Worm (Caenorhabditis elegans) whole organism, late embryonic: ENCODE data around the gene aos-1.

Experiments used
- C08G9.2 ChIP-seq: sonication (generic microtip); optimal IDR thresholded peaks from 2 replicates; lab custom pipeline; 2016; ENCODE audit warnings: mild to moderate bottlenecking, missing genetic modification characterization, moderate library complexity, missing compliant biosample characterization
- C38D4.7 ChIP-seq: fragments of 200-800 bp; sonication (Bioruptor generic); optimal IDR thresholded peaks from 2 replicates; lab custom pipeline; 2018; ENCODE audit warnings: mild to moderate bottlenecking, missing genetic modification characterization, moderate library complexity, missing compliant biosample characterization
- F13H6.1 ChIP-seq: sonication (generic microtip); optimal IDR thresholded peaks from 2 replicates; lab custom pipeline; 2016; ENCODE audit warnings: missing genetic modification characterization, missing compliant biosample characterization
- ahr-1 ChIP-seq: sonication (generic microtip); optimal IDR thresholded peaks from 2 replicates; lab custom pipeline; 2016; ENCODE audit warnings: missing genetic modification characterization, missing compliant biosample characterization
- ama-1 ChIP-seq: fragments of 150-350 bp; optimal IDR thresholded peaks from 2 replicates; lab custom pipeline; 2014
- ceh-18 ChIP-seq: sonication (generic microtip); optimal IDR thresholded peaks from 2 replicates; lab custom pipeline; 2016; ENCODE audit warnings: missing genetic modification characterization, missing compliant biosample characterization
- ceh-22 ChIP-seq: sonication (generic microtip); optimal IDR thresholded peaks from 2 replicates; lab custom pipeline; 2017; ENCODE audit warnings: missing biosample characterization, missing genetic modification characterization
- ceh-24 ChIP-seq: sonication (generic microtip); optimal IDR thresholded peaks from 2 replicates; lab custom pipeline; 2016; ENCODE audit warnings: mild to moderate bottlenecking, missing genetic modification characterization, missing compliant biosample characterization
- ceh-30 ChIP-seq: fragments of 150-350 bp; optimal IDR thresholded peaks from 2 replicates; lab custom pipeline; 2014; ENCODE audit warnings: missing biosample characterization, missing genetic modification characterization
- ceh-31 ChIP-seq: sonication (generic microtip); optimal IDR thresholded peaks from 2 replicates; lab custom pipeline; 2016; ENCODE audit warnings: missing genetic modification characterization, missing compliant biosample characterization
- ceh-34 ChIP-seq: sonication (generic microtip); optimal IDR thresholded peaks from 2 replicates; lab custom pipeline; 2016; ENCODE audit warnings: mild to moderate bottlenecking, missing genetic modification characterization, missing compliant biosample characterization
- ceh-45 ChIP-seq: fragments of 200-800 bp; sonication (Bioruptor generic); IDR thresholded peaks from 2 replicates; pipeline ENCODE4 v1.3.6; 2022; ENCODE audit warnings: missing genetic modification reagents, missing genetic modification characterization, missing compliant biosample characterization
- ceh-48 ChIP-seq: sonication (generic microtip); optimal IDR thresholded peaks from 2 replicates; lab custom pipeline; 2016; ENCODE audit warnings: missing genetic modification characterization, inconsistent platforms, missing compliant biosample characterization
- ceh-6 ChIP-seq: fragments of 200-800 bp; sonication (Bioruptor generic); optimal IDR thresholded peaks from 2 replicates; lab custom pipeline; 2018; ENCODE audit warnings: mild to moderate bottlenecking, missing genetic modification characterization, missing compliant biosample characterization
- ceh-9 ChIP-seq: sonication (generic microtip); optimal IDR thresholded peaks from 2 replicates; lab custom pipeline; 2016; ENCODE audit warnings: mild to moderate bottlenecking, missing genetic modification characterization, inconsistent platforms, missing compliant biosample characterization
- dve-1 ChIP-seq: sonication (generic microtip); optimal IDR thresholded peaks from 2 replicates; lab custom pipeline; 2017; ENCODE audit warnings: antibody characterized with exemption, mild to moderate bottlenecking, missing genetic modification characterization, missing compliant biosample characterization
- elt-2 ChIP-seq: sonication (generic microtip); optimal IDR thresholded peaks from 2 replicates; lab custom pipeline; 2016; ENCODE audit warnings: missing genetic modification reagents, missing genetic modification characterization, missing compliant biosample characterization
- elt-4 ChIP-seq: sonication (generic microtip); optimal IDR thresholded peaks from 2 replicates; lab custom pipeline; 2016; ENCODE audit warnings: missing genetic modification characterization, missing compliant biosample characterization
- eyg-1 ChIP-seq: sonication (generic microtip); optimal IDR thresholded peaks from 2 replicates; lab custom pipeline; 2016; ENCODE audit warnings: missing genotype, missing genetic modification characterization, missing compliant biosample characterization
- fax-1 ChIP-seq: sonication (generic microtip); optimal IDR thresholded peaks from 2 replicates; lab custom pipeline; 2016; ENCODE audit warnings: missing genotype, missing genetic modification characterization, missing compliant biosample characterization
- fkh-10 ChIP-seq: fragments of 150-350 bp; optimal IDR thresholded peaks from 2 replicates; lab custom pipeline; 2014; ENCODE audit warnings: missing biosample characterization, missing genetic modification reagents, missing genetic modification characterization
- fkh-6 ChIP-seq: sonication (generic microtip); optimal IDR thresholded peaks from 2 replicates; lab custom pipeline; 2016; ENCODE audit warnings: missing genetic modification characterization, missing compliant biosample characterization
- hlh-15 ChIP-seq: sonication (generic microtip); optimal IDR thresholded peaks from 2 replicates; lab custom pipeline; 2016; ENCODE audit warnings: missing genetic modification characterization, missing compliant biosample characterization
- hlh-6 ChIP-seq: sonication (generic microtip); optimal IDR thresholded peaks from 2 replicates; lab custom pipeline; 2016; ENCODE audit warnings: missing genotype, missing genetic modification characterization, missing compliant biosample characterization
- hlh-8 ChIP-seq: sonication (generic microtip); optimal IDR thresholded peaks from 2 replicates; lab custom pipeline; 2016; ENCODE audit warnings: missing genotype, missing genetic modification characterization, missing compliant biosample characterization
- lim-6 ChIP-seq: sonication (generic microtip); optimal IDR thresholded peaks from 2 replicates; lab custom pipeline; 2016; ENCODE audit warnings: missing genetic modification characterization, missing compliant biosample characterization
- lin-11 ChIP-seq: fragments of 200-800 bp; sonication (Bioruptor generic); optimal IDR thresholded peaks from 2 replicates; lab custom pipeline; 2018; ENCODE audit warnings: mild to moderate bottlenecking, missing genetic modification characterization, missing compliant biosample characterization
- madf-2 ChIP-seq: sonication (generic microtip); optimal IDR thresholded peaks from 2 replicates; lab custom pipeline; 2017; ENCODE audit warnings: missing genetic modification characterization, missing compliant biosample characterization
- nfya-1 ChIP-seq: sonication (generic microtip); optimal IDR thresholded peaks from 2 replicates; lab custom pipeline; 2017; ENCODE audit warnings: missing genetic modification characterization, mild to moderate bottlenecking, missing compliant biosample characterization, antibody characterized with exemption, moderate library complexity
- nhr-232 ChIP-seq: sonication (generic microtip); optimal IDR thresholded peaks from 2 replicates; lab custom pipeline; 2016; ENCODE audit warnings: missing genetic modification characterization, missing compliant biosample characterization
- npax-4 ChIP-seq: sonication (generic microtip); optimal IDR thresholded peaks from 2 replicates; lab custom pipeline; 2016; ENCODE audit warnings: missing genetic modification characterization, missing compliant biosample characterization
- odd-2 ChIP-seq: sonication (generic microtip); optimal IDR thresholded peaks from 2 replicates; lab custom pipeline; 2017; ENCODE audit warnings: antibody characterized with exemption, mild to moderate bottlenecking, missing genetic modification characterization, missing compliant biosample characterization
- pag-3 ChIP-seq: sonication (generic microtip); optimal IDR thresholded peaks from 2 replicates; lab custom pipeline; 2016; ENCODE audit warnings: missing compliant biosample characterization, missing genetic modification characterization, borderline replicate concordance
- pax-1 ChIP-seq: fragments of 150-350 bp; optimal IDR thresholded peaks from 2 replicates; lab custom pipeline; 2014; ENCODE audit warnings: missing biosample characterization, missing genetic modification characterization
- pha-4 ChIP-seq: fragments of 150-350 bp; optimal IDR thresholded peaks from 2 replicates; lab custom pipeline; 2018; ENCODE audit warnings: missing biosample characterization, missing genetic modification reagents, missing genetic modification characterization
- pqm-1 ChIP-seq: sonication (generic microtip); optimal IDR thresholded peaks from 2 replicates; lab custom pipeline; 2016; ENCODE audit warnings: missing genetic modification characterization, missing compliant biosample characterization
- pros-1 ChIP-seq: fragments of 150-350 bp; optimal IDR thresholded peaks from 2 replicates; lab custom pipeline; 2014; ENCODE audit warnings: missing biosample characterization, missing genetic modification reagents, missing genetic modification characterization
- ref-2 ChIP-seq: sonication (generic microtip); optimal IDR thresholded peaks from 2 replicates; lab custom pipeline; 2016; ENCODE audit warnings: missing genetic modification characterization, missing compliant biosample characterization
- rnt-1 ChIP-seq: sonication (generic microtip); optimal IDR thresholded peaks from 2 replicates; lab custom pipeline; 2016; ENCODE audit warnings: missing genetic modification characterization, missing compliant biosample characterization
- sox-2 ChIP-seq: fragments of 200-800 bp; sonication (Bioruptor generic); IDR thresholded peaks from 2 replicates; pipeline ENCODE4 v1.3.6; 2022; ENCODE audit warnings: missing genetic modification reagents, missing genetic modification characterization, missing compliant biosample characterization
- syd-9 ChIP-seq: sonication (generic microtip); optimal IDR thresholded peaks from 2 replicates; lab custom pipeline; 2016; ENCODE audit warnings: mild to moderate bottlenecking, missing genetic modification characterization, moderate library complexity, missing compliant biosample characterization
- tbx-7 ChIP-seq: sonication (generic microtip); optimal IDR thresholded peaks from 2 replicates; lab custom pipeline; 2016; ENCODE audit warnings: missing genotype, missing genetic modification characterization, missing compliant biosample characterization
- ttx-3 ChIP-seq: sonication (generic microtip); optimal IDR thresholded peaks from 2 replicates; lab custom pipeline; 2016; ENCODE audit warnings: missing genetic modification reagents, missing genetic modification characterization, missing compliant biosample characterization
- unc-3 ChIP-seq, 2 experiments: fragments of 200-800 bp in 1 of 2; sonication (Bioruptor generic) in 1 of 2; sonication (generic microtip) in 1 of 2; conservative IDR thresholded peaks in 1 of 2; optimal IDR thresholded peaks in 1 of 2; 2 replicates each; pipeline versions ENCODE4 v1.3.6 to Lab custom; 2016 to 2022; ENCODE audit warnings: missing compliant biosample characterization in 2 of 2, missing genetic modification characterization in 2 of 2, missing genetic modification reagents in 1 of 2
- unc-42 ChIP-seq: sonication (generic microtip); optimal IDR thresholded peaks from 2 replicates; lab custom pipeline; 2016; ENCODE audit warnings: missing genotype, missing genetic modification characterization, missing compliant biosample characterization
- unc-55 ChIP-seq: sonication (generic microtip); optimal IDR thresholded peaks from 2 replicates; lab custom pipeline; 2017; ENCODE audit warnings: missing biosample characterization, missing genetic modification reagents, missing genetic modification characterization
- unc-86 ChIP-seq: sonication (generic microtip); optimal IDR thresholded peaks from 2 replicates; lab custom pipeline; 2016; ENCODE audit warnings: missing genetic modification characterization, missing compliant biosample characterization
- zip-5 ChIP-seq: sonication (generic microtip); optimal IDR thresholded peaks from 2 replicates; lab custom pipeline; 2016; ENCODE audit warnings: missing genetic modification characterization, missing compliant biosample characterization
- ztf-16 ChIP-seq: sonication (generic microtip); optimal IDR thresholded peaks from 2 replicates; lab custom pipeline; 2017; ENCODE audit warnings: missing genetic modification characterization, missing compliant biosample characterization

aos-1 gene

ce11 chrV:10130195-10130594, at the start of gene aos-1:
TSS of gene aos-1 (minus strand) at chrV:10130295.
- TF ChIP-seq hlh-8 (tag; lab: Kevin White, UChicago) = no peak
- no peak for TF ChIP-seq fax-1
- TF ChIP-seq syd-9 (tag; lab: Kevin White, UChicago) = no peak
- TF ChIP-seq nhr-232 (tag; lab: Kevin White, UChicago) = no peak
- TF ChIP-seq sox-2 (GFP tag; lab: Robert Waterston, UW) = no peak
- TF ChIP-seq lin-11 (tag; lab: Kevin White, UChicago) = no peak
- no peak for TF ChIP-seq ztf-16 (tag; lab: Kevin White, UChicago)
- no peak for TF ChIP-seq ttx-3 (tag; lab: Kevin White, UChicago)
- no peak for TF ChIP-seq pha-4 (tag; lab: Kevin White, UChicago)
- TF ChIP-seq rnt-1 = no peak
- TF ChIP-seq unc-86 (tag; lab: Kevin White, UChicago) = no peak

ce11 chrV:10179235-10179634, 49.1 kb upstream of the aos-1 start, which contains the start of gene cul-5:
TSS of gene cul-5 (plus strand) at chrV:10179535.
- TF ChIP-seq elt-2 (tag; lab: Kevin White, UChicago) = peak; percentile 11
- TF ChIP-seq ama-1 (lab: Kevin White, UChicago) = no peak
- TF ChIP-seq unc-55 (GFP tag; lab: Kevin White, UChicago) = no peak

ce11 chrV:10178166-10178565, 48.1 kb upstream of the aos-1 start:
- TF ChIP-seq unc-42 (tag; lab: Kevin White, UChicago) = peak; percentile 19
- TF ChIP-seq unc-3 (GFP tag; conservative IDR thresholded peaks at IDR 0.05; lab: Robert Waterston, UW) = no peak
- TF ChIP-seq unc-3 (tag; optimal IDR thresholded peaks at IDR 0.05; lab: Kevin White, UChicago) = no peak
- TF ChIP-seq pqm-1 = no peak
- TF ChIP-seq ceh-9 (tag; lab: Kevin White, UChicago) = no peak
- TF ChIP-seq odd-2 (tag; lab: Kevin White, UChicago) = no peak
- peak; percentile 67 for TF ChIP-seq ceh-34 (tag; lab: Kevin White, UChicago)
- no peak for TF ChIP-seq madf-2
- TF ChIP-seq C38D4.7 = no peak
- TF ChIP-seq eyg-1 (tag; lab: Kevin White, UChicago) = no peak
- TF ChIP-seq syd-9 (tag; lab: Kevin White, UChicago) = no peak
- peak; percentile 37 for TF ChIP-seq ceh-48
- TF ChIP-seq tbx-7 (tag; lab: Kevin White, UChicago) = peak; percentile 71
- TF ChIP-seq ceh-22 (tag; lab: Kevin White, UChicago) = no peak
- no peak for TF ChIP-seq dve-1 (tag; lab: Kevin White, UChicago)
- peak; percentile 54 for TF ChIP-seq elt-2 (tag; lab: Kevin White, UChicago)
- peak; percentile 67 for TF ChIP-seq F13H6.1 (tag; lab: Kevin White, UChicago)
- TF ChIP-seq lim-6 (tag; lab: Kevin White, UChicago) = no peak
- no peak for TF ChIP-seq ceh-24 (tag; lab: Kevin White, UChicago)
- TF ChIP-seq elt-4 (tag; lab: Kevin White, UChicago) = no peak
- peak; percentile 77 for TF ChIP-seq C08G9.2
- no peak for TF ChIP-seq pag-3 (tag; lab: Kevin White, UChicago)
- no peak for TF ChIP-seq sox-2 (GFP tag; lab: Robert Waterston, UW)
- no peak for TF ChIP-seq ttx-3 (tag; lab: Kevin White, UChicago)
- TF ChIP-seq npax-4 (tag; lab: Kevin White, UChicago) = no peak
- TF ChIP-seq ceh-18 = peak; percentile 54
- TF ChIP-seq fkh-6 (tag; lab: Kevin White, UChicago) = no peak
- TF ChIP-seq ceh-31 (tag; lab: Kevin White, UChicago) = peak; percentile 94
- TF ChIP-seq ama-1 (lab: Kevin White, UChicago) = no peak
- no peak for TF ChIP-seq pax-1 (tag; lab: Kevin White, UChicago)
- peak; percentile 85 for TF ChIP-seq ref-2 (tag; lab: Kevin White, UChicago)
- peak; percentile 49 for TF ChIP-seq ahr-1 (tag; lab: Kevin White, UChicago)
- no peak for TF ChIP-seq lin-11 (tag; lab: Kevin White, UChicago)
- no peak for TF ChIP-seq hlh-15 (tag; lab: Kevin White, UChicago)
- no peak for TF ChIP-seq ceh-6 (GFP tag; lab: Kevin White, UChicago)
- TF ChIP-seq nhr-232 (tag; lab: Kevin White, UChicago) = no peak
- TF ChIP-seq pros-1 = no peak
- TF ChIP-seq zip-5 (tag; lab: Kevin White, UChicago) = peak; percentile 52
- TF ChIP-seq unc-55 (GFP tag; lab: Kevin White, UChicago) = no peak
- TF ChIP-seq hlh-6 = no peak
- peak; percentile 31 for TF ChIP-seq nfya-1
- TF ChIP-seq ceh-45 = no peak
- TF ChIP-seq ceh-30 (tag; lab: Kevin White, UChicago) = no peak
- TF ChIP-seq fkh-10 (GFP tag; lab: Kevin White, UChicago) = no peak
